Worm (Caenorhabditis elegans) whole organism, L3 larva: ENCODE results near the gene pyc-1.

ENCODE experiments used
- ZK546.5 ChIP-seq: sonication (generic microtip); optimal IDR thresholded peaks from 2 replicates; lab custom pipeline; 2017; ENCODE audit warnings: missing biosample characterization, missing genetic modification characterization
- ama-1 ChIP-seq: fragments of 150-350 bp; optimal IDR thresholded peaks from 2 replicates; lab custom pipeline; 2018
- daf-12 ChIP-seq: fragments of 150-350 bp; optimal IDR thresholded peaks from 2 replicates; lab custom pipeline; 2014; ENCODE audit warnings: missing biosample characterization, missing genetic modification reagents, missing genetic modification characterization
- egl-27 ChIP-seq: sonication (generic microtip); optimal IDR thresholded peaks from 4 replicates; lab custom pipeline; 2017; ENCODE audit warnings: missing biosample characterization, missing genetic modification reagents, missing genetic modification characterization
- elt-2 ChIP-seq: sonication (generic microtip); optimal IDR thresholded peaks from 2 replicates; lab custom pipeline; 2016; ENCODE audit warnings: missing genetic modification reagents, mild to moderate bottlenecking, missing genetic modification characterization, missing compliant biosample characterization
- eor-1 ChIP-seq, 2 experiments: fragments of 150-350 bp; optimal IDR thresholded peaks; 2 replicates each; lab custom pipeline; 2014 to 2018; ENCODE audit warnings: missing biosample characterization in 2 of 2, missing genetic modification characterization in 2 of 2
- jun-1 ChIP-seq: fragments of 150-350 bp; optimal IDR thresholded peaks from 2 replicates; lab custom pipeline; 2014; ENCODE audit warnings: missing biosample characterization, missing genetic modification reagents, missing genetic modification characterization
- lin-39 ChIP-seq: fragments of 150-350 bp; optimal IDR thresholded peaks from 2 replicates; lab custom pipeline; 2018; ENCODE audit warnings: missing biosample characterization, missing genetic modification reagents, missing genetic modification characterization
- lsy-12 ChIP-seq: sonication (generic microtip); optimal IDR thresholded peaks from 2 replicates; lab custom pipeline; 2016; ENCODE audit warnings: mild to moderate bottlenecking, missing genetic modification characterization, missing compliant biosample characterization
- mml-1 ChIP-seq: fragments of 150-350 bp; sonication (generic microtip); optimal IDR thresholded peaks from 3 replicates; lab custom pipeline; 2014; ENCODE audit warnings: missing biosample characterization, missing genetic modification characterization
- nfya-1 ChIP-seq: sonication (generic microtip); optimal IDR thresholded peaks from 2 replicates; lab custom pipeline; 2017; ENCODE audit warnings: missing genetic modification characterization, mild to moderate bottlenecking, missing compliant biosample characterization, antibody characterized with exemption, moderate library complexity; ENCODE audit not compliant: insufficient read depth
- nhr-23 ChIP-seq: fragments of 150-350 bp; optimal IDR thresholded peaks from 2 replicates; lab custom pipeline; 2014; ENCODE audit warnings: missing biosample characterization, missing genetic modification reagents, missing genetic modification characterization
- nhr-237 ChIP-seq: fragments of 150-350 bp; optimal IDR thresholded peaks from 2 replicates; lab custom pipeline; 2014; ENCODE audit warnings: missing biosample characterization, missing genetic modification characterization
- nhr-43 ChIP-seq: sonication (generic microtip); optimal IDR thresholded peaks from 2 replicates; lab custom pipeline; 2016; ENCODE audit warnings: mild to moderate bottlenecking, missing genetic modification characterization, missing compliant biosample characterization; ENCODE audit not compliant: poor library complexity, severe bottlenecking
- nhr-67 ChIP-seq: fragments of 150-350 bp; optimal IDR thresholded peaks from 2 replicates; lab custom pipeline; 2014; ENCODE audit warnings: missing biosample characterization, missing genetic modification characterization
- pha-4 ChIP-seq: fragments of 150-350 bp; optimal IDR thresholded peaks from 2 replicates; lab custom pipeline; 2014; ENCODE audit warnings: missing biosample characterization, missing genetic modification reagents, missing genetic modification characterization
- pqm-1 ChIP-seq: fragments of 150-350 bp; optimal IDR thresholded peaks from 2 replicates; lab custom pipeline; 2017; ENCODE audit warnings: missing biosample characterization, missing genetic modification characterization, inconsistent platforms
- skn-1 ChIP-seq: fragments of 150-350 bp; optimal IDR thresholded peaks from 2 replicates; lab custom pipeline; 2014; ENCODE audit warnings: missing biosample characterization, missing genetic modification characterization
- snpc-4 ChIP-seq: fragments of 150-350 bp; optimal IDR thresholded peaks from 2 replicates; lab custom pipeline; 2014; ENCODE audit warnings: missing biosample characterization, missing genetic modification characterization
- unc-62 ChIP-seq: fragments of 150-350 bp; sonication (generic microtip); optimal IDR thresholded peaks from 4 replicates; lab custom pipeline; 2014; ENCODE audit warnings: missing biosample characterization, missing genetic modification reagents, missing genetic modification characterization
- ztf-11 ChIP-seq: fragments of 150-350 bp; optimal IDR thresholded peaks from 2 replicates; lab custom pipeline; 2014; ENCODE audit warnings: missing biosample characterization, missing genetic modification characterization

The pyc-1 gene

ce11 chrV:11773420-11773819, 48.9 kb downstream of the pyc-1 start, which contains the start of gene bus-18:
Gene bus-18 (plus strand): TSS chrV:11773720.
- TF ChIP-seq pqm-1 (tag; lab: Kevin White, UChicago) (no peak), nhr-23 (peak; percentile 47), daf-12 (tag; lab: Kevin White, UChicago) (no peak), ama-1 (lab: Kevin White, UChicago) (no peak)

- TF ChIP-seq ZK546.5 (no peak), nhr-237 (tag; lab: Kevin White, UChicago) (no peak), nhr-23 (no peak)
Measured at ce11 chrV:11770053-11770517, 52.2 kb downstream of the pyc-1 start, which contains the start of gene F55A11.4. Gene F55A11.4 (plus strand): TSS chrV:11770467.

- TF ChIP-seq pha-4 (tag; lab: Kevin White, UChicago) (no peak), jun-1 (tag; lab: Kevin White, UChicago) (no peak), nhr-23 (no peak), ztf-11 (tag; lab: Kevin White, UChicago) (no peak), daf-12 (tag; lab: Kevin White, UChicago) (no peak), skn-1 (no peak), nfya-1 (tag; lab: Kevin White, UChicago) (no peak), nhr-67 (no peak), eor-1 (tag; optimal IDR thresholded peaks at IDR 0.05; lab: Kevin White, UChicago) (no peak), mml-1 (tag; lab: Kevin White, UChicago) (no peak), snpc-4 (tag; lab: Kevin White, UChicago) (no peak), elt-2 (tag; lab: Kevin White, UChicago) (no peak), unc-62 (GFP tag; lab: Kevin White, UChicago) (no peak), egl-27 (tag; lab: Kevin White, UChicago) (no peak), lsy-12 (tag; lab: Kevin White, UChicago) (no peak), lin-39 (no peak), nhr-43 (tag; lab: Kevin White, UChicago) (no peak)
Measured at ce11 chrV:11769646-11770045, 52.7 kb downstream of the pyc-1 start.
